Worm (Caenorhabditis elegans) whole organism, L2 larva: Measurements from ENCODE around the gene K02D3.1.

Experiments used
- C34F6.9 ChIP-seq: fragments of 150-350 bp; optimal IDR thresholded peaks from 2 replicates; lab custom pipeline; 2014; ENCODE audit warnings: missing biosample characterization, missing genetic modification characterization
- F13H6.1 ChIP-seq: sonication (generic microtip); optimal IDR thresholded peaks from 2 replicates; lab custom pipeline; 2016; ENCODE audit warnings: missing genetic modification characterization, missing compliant biosample characterization
- ZK546.5 ChIP-seq: sonication (generic microtip); optimal IDR thresholded peaks from 2 replicates; lab custom pipeline; 2017; ENCODE audit warnings: missing biosample characterization, missing genetic modification characterization
- aly-2 ChIP-seq: fragments of 150-350 bp; optimal IDR thresholded peaks from 2 replicates; lab custom pipeline; 2014; ENCODE audit warnings: missing biosample characterization, missing genetic modification characterization
- ama-1 ChIP-seq: fragments of 150-350 bp; optimal IDR thresholded peaks from 2 replicates; lab custom pipeline; 2018; ENCODE audit warnings: inconsistent platforms
- blmp-1 ChIP-seq: sonication (generic microtip); optimal IDR thresholded peaks from 2 replicates; lab custom pipeline; 2017; ENCODE audit warnings: missing genetic modification characterization, mild to moderate bottlenecking, missing compliant biosample characterization, antibody characterized with exemption, moderate library complexity; ENCODE audit not compliant: insufficient read depth
- ceh-16 ChIP-seq: fragments of 150-350 bp; optimal IDR thresholded peaks from 2 replicates; lab custom pipeline; 2014; ENCODE audit warnings: missing biosample characterization, missing genetic modification characterization
- ceh-82 ChIP-seq: fragments of 150-350 bp; optimal IDR thresholded peaks from 2 replicates; lab custom pipeline; 2014; ENCODE audit warnings: missing biosample characterization, missing genetic modification characterization
- crh-2 ChIP-seq: sonication (generic microtip); optimal IDR thresholded peaks from 2 replicates; lab custom pipeline; 2017; ENCODE audit warnings: missing biosample characterization, missing genetic modification characterization
- dmd-4 ChIP-seq: sonication (generic microtip); optimal IDR thresholded peaks from 2 replicates; lab custom pipeline; 2017; ENCODE audit warnings: missing biosample characterization, missing genetic modification characterization
- egl-27 ChIP-seq: sonication (generic microtip); optimal IDR thresholded peaks from 3 replicates; lab custom pipeline; 2017; ENCODE audit warnings: missing biosample characterization, missing genetic modification reagents, missing genetic modification characterization
- elt-1 ChIP-seq: fragments of 150-350 bp; optimal IDR thresholded peaks from 2 replicates; lab custom pipeline; 2014; ENCODE audit warnings: missing biosample characterization, missing genetic modification characterization
- elt-3 ChIP-seq: sonication (generic microtip); optimal IDR thresholded peaks from 2 replicates; lab custom pipeline; 2017; ENCODE audit warnings: missing biosample characterization, missing genetic modification characterization
- fos-1 ChIP-seq: fragments of 150-350 bp; optimal IDR thresholded peaks from 2 replicates; lab custom pipeline; 2014; ENCODE audit warnings: missing biosample characterization, missing genetic modification characterization
- gmeb-1 ChIP-seq: fragments of 150-350 bp; optimal IDR thresholded peaks from 2 replicates; lab custom pipeline; 2014; ENCODE audit warnings: missing biosample characterization, missing genetic modification characterization
- lin-11 ChIP-seq: fragments of 150-350 bp; sonication (generic microtip); optimal IDR thresholded peaks from 2 replicates; lab custom pipeline; 2014; ENCODE audit warnings: missing biosample characterization, missing genetic modification characterization, inconsistent platforms, mixed read lengths
- lin-13 ChIP-seq: fragments of 150-350 bp; optimal IDR thresholded peaks from 2 replicates; lab custom pipeline; 2014; ENCODE audit warnings: missing biosample characterization, missing genetic modification reagents, missing genetic modification characterization
- lin-39 ChIP-seq: fragments of 150-350 bp; optimal IDR thresholded peaks from 2 replicates; lab custom pipeline; 2014; ENCODE audit warnings: missing biosample characterization, missing genetic modification reagents, missing genetic modification characterization
- lsy-2 ChIP-seq, 2 experiments: fragments of 150-350 bp in 1 of 2; sonication (generic microtip) in 1 of 2; optimal IDR thresholded peaks; 2 replicates each; lab custom pipeline; 2014 to 2017; ENCODE audit warnings: missing biosample characterization in 2 of 2, missing genetic modification characterization in 2 of 2
- mab-5 ChIP-seq: fragments of 150-350 bp; optimal IDR thresholded peaks from 2 replicates; lab custom pipeline; 2014; ENCODE audit warnings: missing biosample characterization, missing genetic modification characterization
- mbf-1 ChIP-seq: sonication (generic microtip); optimal IDR thresholded peaks from 2 replicates; lab custom pipeline; 2017; ENCODE audit warnings: missing biosample characterization, missing genetic modification characterization
- mdl-1 ChIP-seq, 2 experiments: fragments of 150-350 bp in 1 of 2; sonication (generic microtip) in 1 of 2; optimal IDR thresholded peaks; 2 replicates each; lab custom pipeline; 2017; ENCODE audit warnings: missing biosample characterization in 2 of 2, missing genetic modification characterization in 2 of 2
- nhr-11 ChIP-seq: fragments of 150-350 bp; optimal IDR thresholded peaks from 2 replicates; lab custom pipeline; 2014; ENCODE audit warnings: missing biosample characterization, missing genetic modification characterization
- nhr-129 ChIP-seq: fragments of 150-350 bp; optimal IDR thresholded peaks from 2 replicates; lab custom pipeline; 2014; ENCODE audit warnings: missing biosample characterization, missing genetic modification characterization
- nhr-237 ChIP-seq: fragments of 150-350 bp; optimal IDR thresholded peaks from 2 replicates; lab custom pipeline; 2014; ENCODE audit warnings: missing biosample characterization, missing genetic modification characterization
- nhr-25 ChIP-seq: fragments of 150-350 bp; sonication (generic microtip); optimal IDR thresholded peaks from 3 replicates; lab custom pipeline; 2014; ENCODE audit warnings: missing biosample characterization, missing genetic modification characterization
- nhr-77 ChIP-seq: fragments of 150-350 bp; optimal IDR thresholded peaks from 2 replicates; lab custom pipeline; 2014; ENCODE audit warnings: missing biosample characterization, missing genetic modification characterization
- peb-1 ChIP-seq: fragments of 150-350 bp; optimal IDR thresholded peaks from 2 replicates; lab custom pipeline; 2014; ENCODE audit warnings: missing biosample characterization, missing genetic modification characterization
- sem-4 ChIP-seq: fragments of 150-350 bp; optimal IDR thresholded peaks from 2 replicates; lab custom pipeline; 2014; ENCODE audit warnings: missing biosample characterization, missing genetic modification reagents, missing genetic modification characterization
- skn-1 ChIP-seq: sonication (generic microtip); optimal IDR thresholded peaks from 2 replicates; lab custom pipeline; 2017; ENCODE audit warnings: missing biosample characterization, missing genetic modification characterization
- sma-3 ChIP-seq: sonication (generic microtip); optimal IDR thresholded peaks from 2 replicates; lab custom pipeline; 2016; ENCODE audit warnings: missing genetic modification reagents, missing genetic modification characterization, missing compliant biosample characterization
- sma-9 ChIP-seq, 2 experiments: fragments of 150-350 bp in 1 of 2; sonication (generic microtip) in 1 of 2; optimal IDR thresholded peaks; 2 replicates each; lab custom pipeline; 2014 to 2016; ENCODE audit warnings: missing genetic modification characterization in 2 of 2, mild to moderate bottlenecking in 1 of 2, missing biosample characterization in 1 of 2, missing compliant biosample characterization in 1 of 2, missing genetic modification reagents in 1 of 2, moderate library complexity in 1 of 2
- snpc-4 ChIP-seq: fragments of 150-350 bp; optimal IDR thresholded peaks from 2 replicates; lab custom pipeline; 2014; ENCODE audit warnings: missing biosample characterization, missing genetic modification characterization
- unc-39 ChIP-seq: fragments of 150-350 bp; optimal IDR thresholded peaks from 2 replicates; lab custom pipeline; 2014; ENCODE audit warnings: missing biosample characterization, missing genetic modification characterization
- unc-55 ChIP-seq: fragments of 150-350 bp; sonication (generic microtip); optimal IDR thresholded peaks from 3 replicates; lab custom pipeline; 2014; ENCODE audit warnings: missing biosample characterization, missing genetic modification reagents, missing genetic modification characterization
- zag-1 ChIP-seq: fragments of 150-350 bp; optimal IDR thresholded peaks from 2 replicates; lab custom pipeline; 2014; ENCODE audit warnings: missing biosample characterization, missing genetic modification characterization
- ztf-4 ChIP-seq: fragments of 150-350 bp; optimal IDR thresholded peaks from 2 replicates; lab custom pipeline; 2014; ENCODE audit warnings: missing biosample characterization, missing genetic modification characterization

The K02D3.1 gene

DNA sequence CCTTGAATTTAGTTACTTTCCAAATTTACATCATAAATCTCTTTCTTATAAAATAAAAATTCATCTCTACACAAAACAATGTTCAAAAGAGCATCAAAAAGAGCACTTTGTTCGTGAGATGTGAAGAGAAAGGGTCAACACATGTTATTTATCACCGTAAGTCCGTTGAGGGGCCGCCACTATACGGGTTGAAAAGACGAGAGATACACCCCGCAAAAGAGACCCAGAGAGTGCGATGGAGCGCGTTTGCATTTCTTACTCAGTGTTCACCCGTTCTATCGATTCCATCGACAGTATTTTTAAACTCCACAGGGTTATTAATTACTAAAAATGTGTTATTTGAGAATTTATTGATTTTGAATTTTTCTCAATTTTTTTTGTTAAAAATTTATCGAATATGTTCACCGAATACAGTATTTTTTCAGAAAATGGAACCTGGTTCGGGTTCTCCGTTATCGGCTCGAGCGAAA lies 20.2 kb downstream of the K02D3.1 start, which contains the start of gene pix-1 (continued):
- TF ChIP-seq aly-2 (tag; lab: Kevin White, UChicago) (no peak), unc-39 (tag; lab: Kevin White, UChicago) (no peak), nhr-237 (tag; lab: Kevin White, UChicago) (no peak), mbf-1 (tag; lab: Kevin White, UChicago) (no peak), elt-1 (tag; lab: Kevin White, UChicago) (no peak), sem-4 (peak; percentile 67), ama-1 (lab: Kevin White, UChicago) (no peak), peb-1 (no peak), blmp-1 (tag; lab: Kevin White, UChicago) (no peak), F13H6.1 (peak; percentile 77), egl-27 (tag; lab: Kevin White, UChicago) (peak; percentile 50), unc-55 (peak; percentile 69), C34F6.9 (tag; lab: Kevin White, UChicago) (peak; percentile 68), skn-1 (no peak)
- TF ChIP-seq, all 48 proteins: peak for 20

DNA sequence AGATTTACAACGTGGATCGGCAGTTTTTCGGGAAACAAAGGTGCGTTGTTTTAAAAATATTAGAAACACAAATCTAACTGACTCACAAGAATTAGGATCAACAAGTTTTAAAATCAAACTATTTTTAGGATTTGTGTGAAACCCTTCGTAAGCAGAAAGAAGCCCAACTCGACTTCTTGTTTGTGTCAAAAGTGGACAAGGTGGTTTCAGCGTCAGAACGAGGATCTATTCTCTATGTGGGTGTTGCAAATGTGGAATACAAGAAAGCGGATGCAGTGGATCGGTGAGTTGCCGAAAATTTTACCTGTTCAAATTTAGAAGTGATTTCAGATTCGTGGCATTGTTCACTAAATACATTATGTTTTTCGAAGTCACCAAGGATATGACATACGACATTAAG lies 22.3 kb downstream of the K02D3.1 start:
- no peak for TF ChIP-seq ZK546.5 (tag; lab: Kevin White, UChicago)
- TF ChIP-seq, all 48 proteins: peak for 0

DNA sequence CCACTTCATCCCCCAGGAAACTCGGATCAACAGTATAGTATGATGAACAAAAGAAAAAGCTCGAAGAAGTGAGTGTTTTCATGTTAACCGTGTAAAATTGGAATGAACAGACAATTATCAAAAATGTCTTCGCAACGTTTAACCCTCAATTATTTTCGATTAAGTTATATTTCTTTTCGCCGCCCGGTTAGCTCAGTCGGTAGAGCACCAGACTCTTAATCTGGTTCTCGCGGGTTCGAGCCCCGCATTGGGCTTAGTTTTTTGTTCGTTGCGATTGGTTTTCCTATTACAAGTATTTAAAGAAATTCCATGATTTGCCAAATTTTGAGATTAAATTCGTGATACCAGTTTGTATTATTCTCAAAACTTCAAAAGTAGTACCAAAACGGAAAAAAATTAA lies 23.0 kb downstream of the K02D3.1 start:
- no peak for TF ChIP-seq elt-3 (tag; lab: Kevin White, UChicago)
- TF ChIP-seq lin-11 (tag; lab: Kevin White, UChicago), result no peak

DNA sequence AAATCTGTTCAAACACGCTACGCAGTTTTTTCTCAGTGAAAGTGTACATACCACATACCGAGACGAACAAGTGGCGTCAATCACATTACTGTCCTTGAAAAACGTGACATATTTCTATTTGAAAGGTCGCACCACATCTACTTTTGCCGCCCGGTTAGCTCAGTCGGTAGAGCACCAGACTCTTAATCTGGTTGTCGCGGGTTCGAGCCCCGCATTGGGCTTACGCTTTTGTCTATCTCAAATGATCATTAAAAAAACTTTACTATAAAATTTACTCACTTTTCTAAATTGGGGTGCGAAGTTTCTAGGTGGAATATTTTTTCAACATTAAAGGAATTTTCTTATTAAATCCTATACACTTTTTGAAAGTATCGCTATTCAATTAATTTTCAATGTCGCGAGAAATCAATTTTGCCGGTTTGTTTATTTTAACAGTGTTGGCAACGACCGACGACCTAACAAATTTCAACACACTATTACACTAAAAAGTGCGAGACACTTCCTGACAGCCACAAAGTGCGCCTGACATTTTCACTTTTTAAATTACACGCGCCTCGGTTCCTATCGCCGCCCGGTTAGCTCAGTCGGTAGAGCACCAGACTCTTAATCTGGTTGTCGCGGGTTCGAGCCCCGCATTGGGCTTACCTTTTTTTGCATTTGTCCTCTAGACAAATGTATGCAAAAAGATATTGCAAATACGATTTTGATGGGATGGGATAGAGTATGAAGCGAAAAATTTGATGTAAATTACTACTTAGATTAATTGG lies 23.7 kb downstream of the K02D3.1 start:
- TF ChIP-seq unc-55, result peak; percentile 19
- no peak for TF ChIP-seq sem-4
- TF ChIP-seq sma-3 (GFP tag; lab: Kevin White, UChicago), result peak; percentile 50
- peak; percentile 57 for TF ChIP-seq sma-9 (GFP tag; optimal IDR thresholded peaks at IDR 0.05; lab: Kevin White, UChicago)
- TF ChIP-seq sma-9 (tag; optimal IDR thresholded peaks at IDR 0.05; lab: Kevin White, UChicago), result no peak
- TF ChIP-seq nhr-129 (tag; lab: Kevin White, UChicago), result peak; percentile 47
- TF ChIP-seq nhr-11 (tag; lab: Kevin White, UChicago), result peak; percentile 72
- TF ChIP-seq lin-39, result no peak
- no peak for TF ChIP-seq lin-11 (tag; lab: Kevin White, UChicago)
- TF ChIP-seq gmeb-1 (tag; lab: Kevin White, UChicago), result peak; percentile 26
- TF ChIP-seq fos-1 (tag; lab: Kevin White, UChicago), result peak; percentile 26
- TF ChIP-seq ceh-16 (tag; lab: Kevin White, UChicago), result peak; percentile 3
- peak; percentile 21 for TF ChIP-seq lin-13 (GFP tag; lab: Kevin White, UChicago)
- peak; percentile 24 for TF ChIP-seq F13H6.1
- TF ChIP-seq nhr-25 (tag; lab: Kevin White, UChicago), result peak; percentile 48
- peak; percentile 33 for TF ChIP-seq blmp-1 (tag; lab: Kevin White, UChicago)
- TF ChIP-seq, all 48 proteins: peak for 12

ce11 chrX:13736679-13737078 lies 30.0 kb downstream of the K02D3.1 start:
- TF ChIP-seq sma-9 (GFP tag; optimal IDR thresholded peaks at IDR 0.05; lab: Kevin White, UChicago), result peak; percentile 71
- TF ChIP-seq sma-9 (tag; optimal IDR thresholded peaks at IDR 0.05; lab: Kevin White, UChicago), result no peak
- peak; percentile 84 for TF ChIP-seq elt-1 (tag; lab: Kevin White, UChicago)
- TF ChIP-seq sma-3 (GFP tag; lab: Kevin White, UChicago), result no peak
- TF ChIP-seq ceh-16 (tag; lab: Kevin White, UChicago), result peak; percentile 57
- TF ChIP-seq ceh-82 (tag; lab: Kevin White, UChicago), result no peak
- TF ChIP-seq lin-11 (tag; lab: Kevin White, UChicago), result no peak
- no peak for TF ChIP-seq F13H6.1

DNA sequence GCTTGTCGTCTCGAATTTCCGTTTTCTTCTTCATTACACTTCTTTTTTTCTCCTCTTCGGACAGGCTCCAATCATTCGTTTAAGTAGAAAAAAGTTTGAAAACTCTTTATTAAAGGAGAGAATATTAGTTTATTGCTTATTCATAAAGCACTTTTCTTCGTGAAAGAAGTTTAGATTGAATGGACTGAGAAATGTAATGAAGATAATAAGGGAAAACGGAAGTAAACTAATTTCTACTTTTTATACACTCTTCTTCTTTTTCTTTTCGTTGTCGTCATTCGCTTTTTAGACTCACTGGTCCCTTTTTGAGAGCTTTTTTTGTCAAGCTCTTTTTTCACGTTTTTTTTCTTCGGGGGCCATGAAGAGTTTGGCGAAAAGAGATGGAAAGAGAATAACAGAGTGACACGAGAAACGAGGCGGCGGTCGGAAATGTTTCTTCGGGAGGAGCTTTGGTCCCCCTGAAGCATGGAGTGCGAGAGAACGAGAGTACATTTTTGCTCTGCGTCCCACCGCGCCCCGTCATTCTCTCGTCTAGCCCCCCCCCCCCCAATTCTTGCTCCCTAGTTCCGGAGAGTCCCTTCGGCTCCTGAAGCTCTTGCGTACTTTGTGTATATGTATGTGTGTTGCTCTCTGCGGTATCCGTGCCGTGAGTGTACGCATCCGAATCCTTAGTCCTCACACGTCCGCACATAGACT lies 32.6 kb downstream of the K02D3.1 start:
- TF ChIP-seq mab-5 (tag; lab: Kevin White, UChicago) (no peak), sma-9 (GFP tag; optimal IDR thresholded peaks at IDR 0.05; lab: Kevin White, UChicago) (peak; percentile 75), sma-9 (tag; optimal IDR thresholded peaks at IDR 0.05; lab: Kevin White, UChicago) (no peak), zag-1 (tag; lab: Kevin White, UChicago) (peak; percentile 37), ztf-4 (tag; lab: Kevin White, UChicago) (peak; percentile 21), F13H6.1 (peak; percentile 40), dmd-4 (tag; lab: Kevin White, UChicago) (no peak), C34F6.9 (tag; lab: Kevin White, UChicago) (peak; percentile 71), nhr-129 (tag; lab: Kevin White, UChicago) (peak; percentile 9), lsy-2 (tag; optimal IDR thresholded peaks at IDR 0.05; lab: Kevin White, UChicago) (peak in 1 of 2 experiments; percentile 55), sem-4 (peak; percentile 47), crh-2 (tag; lab: Kevin White, UChicago) (no peak), lin-13 (GFP tag; lab: Kevin White, UChicago) (peak; percentile 12), blmp-1 (tag; lab: Kevin White, UChicago) (no peak), mdl-1 (tag; optimal IDR thresholded peaks at IDR 0.05; lab: Kevin White, UChicago) (peak; percentile 53 to 82), lin-39 (no peak), snpc-4 (tag; lab: Kevin White, UChicago) (no peak), unc-55 (peak; percentile 27), nhr-77 (no peak), skn-1 (no peak)
